Worm (Caenorhabditis elegans) whole organism, young adult: Measurements from ENCODE around the gene F53F4.4.

Experiments used
- B0035.1 ChIP-seq: sonication (generic microtip); optimal IDR thresholded peaks from 2 replicates; lab custom pipeline; 2016; ENCODE audit warnings: missing genetic modification characterization, mild to moderate bottlenecking, missing compliant biosample characterization, missing genotype, missing genetic modification reagents
- B0261.1 ChIP-seq: sonication (generic microtip); optimal IDR thresholded peaks from 2 replicates; lab custom pipeline; 2016; ENCODE audit warnings: mild to moderate bottlenecking, missing genetic modification characterization, moderate library complexity, missing compliant biosample characterization
- F22D6.2 ChIP-seq: sonication (generic microtip); optimal IDR thresholded peaks from 2 replicates; lab custom pipeline; 2016; ENCODE audit warnings: mild to moderate bottlenecking, missing genetic modification characterization, missing compliant biosample characterization
- F23B12.7 ChIP-seq: sonication (generic microtip); optimal IDR thresholded peaks from 2 replicates; lab custom pipeline; 2017; ENCODE audit warnings: missing genetic modification characterization, mild to moderate bottlenecking, missing compliant biosample characterization, antibody characterized with exemption, moderate library complexity; ENCODE audit not compliant: insufficient read depth
- F37B4.10 ChIP-seq: fragments of 200-800 bp; sonication (Bioruptor generic); IDR thresholded peaks from 2 replicates; pipeline ENCODE4 v1.3.6; 2022; ENCODE audit warnings: missing genetic modification characterization, missing compliant biosample characterization
- F49E8.2 ChIP-seq: sonication (generic microtip); optimal IDR thresholded peaks from 3 replicates; lab custom pipeline; 2017; ENCODE audit warnings: missing genetic modification characterization, mild to moderate bottlenecking, missing compliant biosample characterization, antibody characterized with exemption, moderate library complexity; ENCODE audit not compliant: insufficient read depth
- F52B5.7 ChIP-seq: sonication (generic microtip); optimal IDR thresholded peaks from 2 replicates; lab custom pipeline; 2016; ENCODE audit warnings: mild to moderate bottlenecking, missing genetic modification characterization, missing compliant biosample characterization
- T07F8.4 ChIP-seq: sonication (generic microtip); optimal IDR thresholded peaks from 2 replicates; lab custom pipeline; 2016; ENCODE audit warnings: mild to moderate bottlenecking, missing genetic modification characterization, moderate library complexity, missing compliant biosample characterization
- T26A5.8 ChIP-seq: sonication (generic microtip); optimal IDR thresholded peaks from 2 replicates; lab custom pipeline; 2016; ENCODE audit warnings: missing genetic modification characterization, missing compliant biosample characterization
- Y56A3A.18 ChIP-seq: fragments of 200-800 bp; sonication (Bioruptor generic); IDR thresholded peaks from 2 replicates; pipeline ENCODE4 v1.3.6; 2022; ENCODE audit warnings: missing genetic modification reagents, missing genetic modification characterization, missing compliant biosample characterization
- Y95B8A.8 ChIP-seq: fragments of 200-800 bp; sonication (Bioruptor generic); IDR thresholded peaks from 2 replicates; pipeline ENCODE4 v1.3.6; 2022; ENCODE audit warnings: missing genetic modification reagents, missing genetic modification characterization, missing compliant biosample characterization
- akir-1 ChIP-seq: fragments of 200-800 bp; sonication (Bioruptor generic); optimal IDR thresholded peaks from 2 replicates; lab custom pipeline; 2018; ENCODE audit warnings: mild to moderate bottlenecking, missing genetic modification characterization, moderate library complexity, missing compliant biosample characterization
- ama-1 ChIP-seq, 3 experiments: fragments of 150-350 bp in 1 of 3; sonication (generic microtip) in 2 of 3; optimal IDR thresholded peaks; 2 replicates each; lab custom pipeline; 2014 to 2018; ENCODE audit warnings: missing biosample characterization in 2 of 3, missing genetic modification characterization in 2 of 3, missing genetic modification reagents in 2 of 3
- attf-5 ChIP-seq: fragments of 200-800 bp; sonication (Bioruptor generic); optimal IDR thresholded peaks from 2 replicates; lab custom pipeline; 2018; ENCODE audit warnings: mild to moderate bottlenecking, missing genetic modification characterization, missing compliant biosample characterization
- bed-1 ChIP-seq: fragments of 200-800 bp; sonication (Bioruptor generic); IDR thresholded peaks from 2 replicates; pipeline ENCODE4 v1.3.6; 2022; ENCODE audit warnings: missing genetic modification reagents, missing genetic modification characterization, missing compliant biosample characterization
- ceh-27 ChIP-seq: fragments of 200-800 bp; sonication (Bioruptor generic); optimal IDR thresholded peaks from 2 replicates; lab custom pipeline; 2018; ENCODE audit warnings: mild to moderate bottlenecking, missing genetic modification characterization, moderate library complexity, missing compliant biosample characterization
- chd-7 ChIP-seq: sonication (generic microtip); optimal IDR thresholded peaks from 2 replicates; lab custom pipeline; 2016; ENCODE audit warnings: mild to moderate bottlenecking, missing genetic modification characterization, moderate library complexity, missing compliant biosample characterization
- die-1 ChIP-seq: sonication (generic microtip); optimal IDR thresholded peaks from 2 replicates; lab custom pipeline; 2016; ENCODE audit warnings: missing genotype, mild to moderate bottlenecking, missing genetic modification characterization, missing compliant biosample characterization
- dpl-1 ChIP-seq: fragments of 150-350 bp; optimal IDR thresholded peaks from 2 replicates; lab custom pipeline; 2014; ENCODE audit warnings: missing biosample characterization, missing genetic modification reagents, missing genetic modification characterization
- egrh-3 ChIP-seq: fragments of 200-800 bp; sonication (Bioruptor generic); IDR thresholded peaks from 2 replicates; pipeline ENCODE4 v1.3.6; 2022; ENCODE audit warnings: missing genetic modification reagents, missing genetic modification characterization, missing compliant biosample characterization
- hlh-12 ChIP-seq: sonication (generic microtip); optimal IDR thresholded peaks from 2 replicates; lab custom pipeline; 2016; ENCODE audit warnings: missing genetic modification characterization, missing compliant biosample characterization
- hlh-26 ChIP-seq: fragments of 200-800 bp; sonication (Bioruptor generic); conservative IDR thresholded peaks from 2 replicates; pipeline ENCODE4 v1.3.6; 2022; ENCODE audit warnings: missing genetic modification reagents, missing genetic modification characterization, missing compliant biosample characterization
- hmg-1.2 ChIP-seq: fragments of 200-800 bp; sonication (Bioruptor generic); IDR thresholded peaks from 2 replicates; pipeline ENCODE4 v1.3.6; 2022; ENCODE audit warnings: missing genetic modification reagents, missing genetic modification characterization, missing compliant biosample characterization
- hrde-1 ChIP-seq: sonication (generic microtip); optimal IDR thresholded peaks from 2 replicates; lab custom pipeline; 2016; ENCODE audit warnings: missing genetic modification characterization, mild to moderate bottlenecking, missing compliant biosample characterization, moderate library complexity, missing genotype, missing genetic modification reagents, borderline replicate concordance
- hsf-1 ChIP-seq: fragments of 200-800 bp; sonication (Bioruptor generic); IDR thresholded peaks from 2 replicates; pipeline ENCODE4 v1.3.6; 2022; ENCODE audit warnings: missing genetic modification reagents, missing genetic modification characterization, missing compliant biosample characterization
- lag-1 ChIP-seq: fragments of 200-800 bp; sonication (Bioruptor generic); IDR thresholded peaks from 2 replicates; pipeline ENCODE4 v1.3.6; 2022; ENCODE audit warnings: missing genetic modification reagents, missing genetic modification characterization, missing compliant biosample characterization
- let-607 ChIP-seq, 2 experiments: fragments of 200-800 bp in 1 of 2; sonication (Bioruptor generic) in 1 of 2; sonication (generic microtip) in 1 of 2; optimal IDR thresholded peaks; 2 replicates each; lab custom pipeline; 2016 to 2018; ENCODE audit warnings: mild to moderate bottlenecking in 2 of 2, missing compliant biosample characterization in 2 of 2, missing genetic modification characterization in 2 of 2, moderate library complexity in 2 of 2, missing genotype in 1 of 2
- lin-35 ChIP-seq, 3 experiments: fragments of 150-350 bp in 2 of 3; sonication (generic microtip) in 1 of 3; optimal IDR thresholded peaks; 2 replicates each; lab custom pipeline; 2014 to 2018; ENCODE audit warnings: missing biosample characterization in 3 of 3, missing genetic modification characterization in 3 of 3, missing genetic modification reagents in 3 of 3
- lin-40 ChIP-seq: sonication (generic microtip); optimal IDR thresholded peaks from 2 replicates; lab custom pipeline; 2016; ENCODE audit warnings: missing genetic modification characterization, mild to moderate bottlenecking, missing compliant biosample characterization, missing genotype, missing genetic modification reagents
- lin-54 ChIP-seq: fragments of 200-800 bp; sonication (Bioruptor generic); optimal IDR thresholded peaks from 2 replicates; lab custom pipeline; 2018; ENCODE audit warnings: mild to moderate bottlenecking, missing genetic modification characterization, missing compliant biosample characterization
- lsl-1 ChIP-seq: fragments of 200-800 bp; sonication (Bioruptor generic); optimal IDR thresholded peaks from 2 replicates; lab custom pipeline; 2018; ENCODE audit warnings: mild to moderate bottlenecking, missing genetic modification characterization, moderate library complexity, missing compliant biosample characterization
- madf-8 ChIP-seq: fragments of 200-800 bp; sonication (Bioruptor generic); conservative IDR thresholded peaks from 2 replicates; pipeline ENCODE4 v1.3.6; 2022; ENCODE audit warnings: missing genetic modification reagents, missing genetic modification characterization, missing compliant biosample characterization
- mcd-1 ChIP-seq: fragments of 200-800 bp; sonication (Bioruptor generic); IDR thresholded peaks from 2 replicates; pipeline ENCODE4 v1.3.6; 2022; ENCODE audit warnings: missing genetic modification reagents, missing genetic modification characterization, missing compliant biosample characterization
- mel-28 ChIP-seq: sonication (generic microtip); optimal IDR thresholded peaks from 2 replicates; lab custom pipeline; 2016; ENCODE audit warnings: borderline replicate concordance, mild to moderate bottlenecking, missing genetic modification characterization, missing compliant biosample characterization
- mes-4 ChIP-seq: sonication (generic microtip); optimal IDR thresholded peaks from 2 replicates; lab custom pipeline; 2016; ENCODE audit warnings: missing genotype, missing genetic modification characterization, missing compliant biosample characterization
- nfya-1 ChIP-seq: sonication (generic microtip); optimal IDR thresholded peaks from 2 replicates; lab custom pipeline; 2017; ENCODE audit warnings: antibody characterized with exemption, missing compliant biosample characterization, missing genetic modification characterization, borderline replicate concordance; ENCODE audit not compliant: insufficient read depth
- nfyb-1 ChIP-seq: fragments of 200-800 bp; sonication (Bioruptor generic); IDR thresholded peaks from 2 replicates; pipeline ENCODE4 v1.3.6; 2022; ENCODE audit warnings: missing genetic modification reagents, missing genetic modification characterization, missing compliant biosample characterization
- nhr-27 ChIP-seq: fragments of 200-800 bp; sonication (Bioruptor generic); optimal IDR thresholded peaks from 2 replicates; lab custom pipeline; 2018; ENCODE audit warnings: mild to moderate bottlenecking, missing genetic modification characterization, moderate library complexity, missing compliant biosample characterization
- nhr-80 ChIP-seq: sonication (generic microtip); optimal IDR thresholded peaks from 2 replicates; lab custom pipeline; 2016; ENCODE audit warnings: missing genetic modification characterization, missing compliant biosample characterization
- pha-4 ChIP-seq: fragments of 150-350 bp; sonication (generic microtip); optimal IDR thresholded peaks from 2 replicates; lab custom pipeline; 2014; ENCODE audit warnings: missing biosample characterization, missing genetic modification reagents, missing genetic modification characterization
- sdz-38 ChIP-seq: sonication (generic microtip); optimal IDR thresholded peaks from 2 replicates; lab custom pipeline; 2016; ENCODE audit warnings: missing genotype, missing genetic modification characterization, missing compliant biosample characterization
- snpc-4 ChIP-seq, 5 experiments: fragments of 150-350 bp in 1 of 5; sonication (generic microtip) in 4 of 5; optimal IDR thresholded peaks; 2 replicates each; lab custom pipeline; 2014 to 2018; ENCODE audit warnings: missing genetic modification characterization in 5 of 5, missing biosample characterization in 3 of 5, antibody characterized with exemption in 2 of 5, mild to moderate bottlenecking in 2 of 5, missing compliant biosample characterization in 2 of 5, missing genotype in 2 of 5, moderate library complexity in 2 of 5, missing genetic modification reagents in 1 of 5
- tbp1 ChIP-seq: fragments of 200-800 bp; sonication (Bioruptor generic); optimal IDR thresholded peaks from 2 replicates; lab custom pipeline; 2018; ENCODE audit warnings: mild to moderate bottlenecking, missing genetic modification characterization, missing compliant biosample characterization
- tlf-1 ChIP-seq: fragments of 200-800 bp; sonication (Bioruptor generic); optimal IDR thresholded peaks from 2 replicates; lab custom pipeline; 2018; ENCODE audit warnings: mild to moderate bottlenecking, missing genetic modification characterization, missing compliant biosample characterization
- ztf-22 ChIP-seq: fragments of 200-800 bp; sonication (Bioruptor generic); optimal IDR thresholded peaks from 2 replicates; lab custom pipeline; 2018; ENCODE audit warnings: mild to moderate bottlenecking, missing genetic modification characterization, moderate library complexity, missing compliant biosample characterization
- ztf-26 ChIP-seq: sonication (generic microtip); optimal IDR thresholded peaks from 2 replicates; lab custom pipeline; 2017; ENCODE audit warnings: missing genetic modification characterization, missing compliant biosample characterization
- ztf-3 ChIP-seq: fragments of 200-800 bp; sonication (Bioruptor generic); optimal IDR thresholded peaks from 2 replicates; lab custom pipeline; 2018; ENCODE audit warnings: mild to moderate bottlenecking, missing genetic modification characterization, missing compliant biosample characterization

The F53F4.4 gene

ce11 chrV:13556746-13557145 lies 36.4 kb upstream of the F53F4.4 start, which contains the start of gene cav-2 (continued):
- TF ChIP-seq hlh-12 (no peak), ceh-27 (peak; percentile 92), ztf-26 (no peak), dpl-1 (GFP tag; lab: Kevin White, UChicago) (peak; percentile 80), mes-4 (tag; lab: Kevin White, UChicago) (no peak), B0261.1 (tag; lab: Kevin White, UChicago) (no peak), attf-5 (peak; percentile 78), F22D6.2 (tag; lab: Kevin White, UChicago) (peak; percentile 36), ztf-22 (GFP tag; lab: Kevin White, UChicago) (peak; percentile 49), nhr-27 (tag; lab: Kevin White, UChicago) (peak; percentile 57), tbp1 (GFP tag; lab: Kevin White, UChicago) (peak; percentile 4), lin-54 (peak; percentile 95), sdz-38 (no peak), ama-1 (optimal IDR thresholded peaks at IDR 0.05; lab: Kevin White, UChicago) (no peak), ama-1 (GFP tag; optimal IDR thresholded peaks at IDR 0.05; lab: Kevin White, UChicago) (no peak), die-1 (tag; lab: Kevin White, UChicago) (no peak), chd-7 (peak; percentile 58), Y56A3A.18 (no peak), T07F8.4 (no peak), nhr-80 (tag; lab: Kevin White, UChicago) (peak; percentile 95), pha-4 (tag; lab: Kevin White, UChicago) (no peak), tlf-1 (GFP tag; lab: Kevin White, UChicago) (peak; percentile 21), nfyb-1 (GFP tag; lab: Robert Waterston, UW) (peak; percentile 52; the same call in 1 of the 2 replicates), T26A5.8 (tag; lab: Kevin White, UChicago) (no peak), nfya-1 (tag; lab: Kevin White, UChicago) (no peak), F23B12.7 (tag; lab: Kevin White, UChicago) (peak; percentile 18), F49E8.2 (no peak), F52B5.7 (no peak), madf-8 (peak; percentile 45), hsf-1 (GFP tag; lab: Robert Waterston, UW) (no peak), hlh-26 (GFP tag; lab: Robert Waterston, UW) (no peak), Y95B8A.8 (GFP tag; lab: Robert Waterston, UW) (peak; percentile 71; the same call in 1 of the 2 replicates), snpc-4 (GFP tag; optimal IDR thresholded peaks at IDR 0.05; lab: Kevin White, UChicago) (no peak), snpc-4 (tag; optimal IDR thresholded peaks at IDR 0.05; lab: Kevin White, UChicago) (peak in 2 of 4 experiments; percentile 40 to 78), lin-40 (tag; lab: Kevin White, UChicago) (peak; percentile 72), lin-35 (GFP tag; optimal IDR thresholded peaks at IDR 0.05; lab: Kevin White, UChicago) (peak in 2 of 3 experiments; percentile 77 to 88), lag-1 (0 out of 2 replicates have a peak, but pooled peaks have one; percentile 66), mcd-1 (GFP tag; lab: Robert Waterston, UW) (peak; percentile 85), B0035.1 (tag; lab: Kevin White, UChicago) (peak; percentile 88), F37B4.10 (GFP tag; lab: Robert Waterston, UW) (no peak), hrde-1 (no peak), egrh-3 (no peak), mel-28 (tag; lab: Kevin White, UChicago) (no peak), lsl-1 (GFP tag; lab: Kevin White, UChicago) (peak; percentile 36), ztf-3 (GFP tag; lab: Kevin White, UChicago) (peak; percentile 20), bed-1 (GFP tag; lab: Robert Waterston, UW) (no peak), akir-1 (no peak), let-607 (tag; optimal IDR thresholded peaks at IDR 0.05; lab: Kevin White, UChicago) (peak; percentile 22 to 68), hmg-1.2 (GFP tag; lab: Robert Waterston, UW) (peak; percentile 33)
